Worm (Caenorhabditis elegans) whole organism, young adult: ENCODE data around the gene ZK180.7.
A peak's percentile ranks its signal among the peaks of the same experiment; 100 is the strongest.

Experiments used
- B0019.2 ChIP-seq: fragments of 200-800 bp; sonication (Bioruptor generic); conservative IDR thresholded peaks from 2 replicates; pipeline ENCODE4 v1.3.6; 2022; ENCODE audit warnings: missing genetic modification reagents, missing genetic modification characterization, missing compliant biosample characterization
- C06A6.2 ChIP-seq: fragments of 200-800 bp; sonication (Bioruptor generic); conservative IDR thresholded peaks from 2 replicates; pipeline ENCODE4 v1.3.6; 2022; ENCODE audit warnings: missing genetic modification characterization, missing compliant biosample characterization
- F22D6.2 ChIP-seq: sonication (generic microtip); optimal IDR thresholded peaks from 2 replicates; lab custom pipeline; 2016; ENCODE audit warnings: mild to moderate bottlenecking, missing genetic modification characterization, missing compliant biosample characterization
- F39B2.1 ChIP-seq: fragments of 200-800 bp; sonication (Bioruptor generic); IDR thresholded peaks from 2 replicates; pipeline ENCODE4 v1.3.6; 2022; ENCODE audit warnings: missing genetic modification reagents, missing genetic modification characterization, missing compliant biosample characterization
- F49E8.2 ChIP-seq: sonication (generic microtip); optimal IDR thresholded peaks from 3 replicates; lab custom pipeline; 2017; ENCODE audit warnings: missing genetic modification characterization, mild to moderate bottlenecking, missing compliant biosample characterization, antibody characterized with exemption, moderate library complexity; ENCODE audit not compliant: insufficient read depth
- F55B11.4 ChIP-seq: sonication (generic microtip); optimal IDR thresholded peaks from 2 replicates; lab custom pipeline; 2016; ENCODE audit warnings: missing compliant biosample characterization, missing genetic modification characterization, borderline replicate concordance; ENCODE audit not compliant: insufficient read depth
- F57A8.1 ChIP-seq: fragments of 200-800 bp; sonication (Bioruptor generic); optimal IDR thresholded peaks from 2 replicates; lab custom pipeline; 2018; ENCODE audit warnings: mild to moderate bottlenecking, missing genetic modification characterization, moderate library complexity, missing compliant biosample characterization
- T07F8.4 ChIP-seq: sonication (generic microtip); optimal IDR thresholded peaks from 2 replicates; lab custom pipeline; 2016; ENCODE audit warnings: mild to moderate bottlenecking, missing genetic modification characterization, moderate library complexity, missing compliant biosample characterization
- T26A5.8 ChIP-seq: sonication (generic microtip); optimal IDR thresholded peaks from 2 replicates; lab custom pipeline; 2016; ENCODE audit warnings: missing genetic modification characterization, missing compliant biosample characterization
- Y53G8AR.9 ChIP-seq: fragments of 200-800 bp; sonication (Bioruptor generic); conservative IDR thresholded peaks from 2 replicates; pipeline ENCODE4 v1.3.6; 2022; ENCODE audit warnings: missing genetic modification reagents, missing genetic modification characterization, missing compliant biosample characterization
- Y56A3A.18 ChIP-seq: fragments of 200-800 bp; sonication (Bioruptor generic); IDR thresholded peaks from 2 replicates; pipeline ENCODE4 v1.3.6; 2022; ENCODE audit warnings: missing genetic modification reagents, missing genetic modification characterization, missing compliant biosample characterization
- Y79H2A.3 ChIP-seq: fragments of 200-800 bp; sonication (Bioruptor generic); conservative IDR thresholded peaks from 2 replicates; pipeline ENCODE4 v1.3.6; 2022; ENCODE audit warnings: missing genetic modification reagents, missing genetic modification characterization, missing compliant biosample characterization
- Y95B8A.8 ChIP-seq: fragments of 200-800 bp; sonication (Bioruptor generic); IDR thresholded peaks from 2 replicates; pipeline ENCODE4 v1.3.6; 2022; ENCODE audit warnings: missing genetic modification reagents, missing genetic modification characterization, missing compliant biosample characterization
- attf-5 ChIP-seq: fragments of 200-800 bp; sonication (Bioruptor generic); optimal IDR thresholded peaks from 2 replicates; lab custom pipeline; 2018; ENCODE audit warnings: mild to moderate bottlenecking, missing genetic modification characterization, missing compliant biosample characterization
- attf-6 ChIP-seq: fragments of 200-800 bp; sonication (Bioruptor generic); IDR thresholded peaks from 2 replicates; pipeline ENCODE4 v1.3.6; 2022; ENCODE audit warnings: missing genetic modification reagents, missing genetic modification characterization, missing compliant biosample characterization
- cebp-2 ChIP-seq: fragments of 200-800 bp; sonication (Bioruptor generic); IDR thresholded peaks from 2 replicates; pipeline ENCODE4 v1.3.6; 2022; ENCODE audit warnings: missing genetic modification characterization, missing compliant biosample characterization
- ceh-40 ChIP-seq: fragments of 200-800 bp; sonication (Bioruptor generic); IDR thresholded peaks from 2 replicates; pipeline ENCODE4 v1.3.6; 2022; ENCODE audit warnings: missing genetic modification characterization, missing compliant biosample characterization
- ceh-58 ChIP-seq: fragments of 200-800 bp; sonication (Bioruptor generic); IDR thresholded peaks from 2 replicates; pipeline ENCODE4 v1.3.6; 2022; ENCODE audit warnings: missing genetic modification characterization, missing compliant biosample characterization
- ceh-91 ChIP-seq: fragments of 200-800 bp; sonication (Bioruptor generic); IDR thresholded peaks from 2 replicates; pipeline ENCODE4 v1.3.6; 2022; ENCODE audit warnings: missing genetic modification reagents, missing genetic modification characterization, missing compliant biosample characterization
- egl-44 ChIP-seq: fragments of 200-800 bp; sonication (Bioruptor generic); IDR thresholded peaks from 2 replicates; pipeline ENCODE4 v1.3.6; 2022; ENCODE audit warnings: missing genetic modification reagents, missing genetic modification characterization, missing compliant biosample characterization
- egrh-3 ChIP-seq: fragments of 200-800 bp; sonication (Bioruptor generic); IDR thresholded peaks from 2 replicates; pipeline ENCODE4 v1.3.6; 2022; ENCODE audit warnings: missing genetic modification reagents, missing genetic modification characterization, missing compliant biosample characterization
- ekl-4 ChIP-seq: fragments of 200-800 bp; sonication (Bioruptor generic); IDR thresholded peaks from 2 replicates; pipeline ENCODE4 v1.3.6; 2022; ENCODE audit warnings: missing genetic modification reagents, missing genetic modification characterization, missing compliant biosample characterization
- ets-4 ChIP-seq: fragments of 200-800 bp; sonication (Bioruptor generic); optimal IDR thresholded peaks from 2 replicates; lab custom pipeline; 2018; ENCODE audit warnings: mild to moderate bottlenecking, missing genetic modification characterization, missing compliant biosample characterization
- him-1 ChIP-seq: sonication (generic microtip); optimal IDR thresholded peaks from 2 replicates; lab custom pipeline; 2016; ENCODE audit warnings: missing genotype, missing genetic modification reagents, missing genetic modification characterization, missing compliant biosample characterization
- hlh-12 ChIP-seq: sonication (generic microtip); optimal IDR thresholded peaks from 2 replicates; lab custom pipeline; 2016; ENCODE audit warnings: missing genetic modification characterization, missing compliant biosample characterization
- hmg-1.2 ChIP-seq: fragments of 200-800 bp; sonication (Bioruptor generic); IDR thresholded peaks from 2 replicates; pipeline ENCODE4 v1.3.6; 2022; ENCODE audit warnings: missing genetic modification reagents, missing genetic modification characterization, missing compliant biosample characterization
- hsf-1 ChIP-seq: fragments of 200-800 bp; sonication (Bioruptor generic); IDR thresholded peaks from 2 replicates; pipeline ENCODE4 v1.3.6; 2022; ENCODE audit warnings: missing genetic modification reagents, missing genetic modification characterization, missing compliant biosample characterization
- lag-1 ChIP-seq: fragments of 200-800 bp; sonication (Bioruptor generic); IDR thresholded peaks from 2 replicates; pipeline ENCODE4 v1.3.6; 2022; ENCODE audit warnings: missing genetic modification reagents, missing genetic modification characterization, missing compliant biosample characterization
- let-607 ChIP-seq, 2 experiments: fragments of 200-800 bp in 1 of 2; sonication (Bioruptor generic) in 1 of 2; sonication (generic microtip) in 1 of 2; optimal IDR thresholded peaks; 2 replicates each; lab custom pipeline; 2016 to 2018; ENCODE audit warnings: mild to moderate bottlenecking in 2 of 2, missing compliant biosample characterization in 2 of 2, missing genetic modification characterization in 2 of 2, moderate library complexity in 2 of 2, missing genotype in 1 of 2
- lin-40 ChIP-seq: sonication (generic microtip); optimal IDR thresholded peaks from 2 replicates; lab custom pipeline; 2016; ENCODE audit warnings: missing genetic modification characterization, mild to moderate bottlenecking, missing compliant biosample characterization, missing genotype, missing genetic modification reagents
- lsy-27 ChIP-seq: sonication (generic microtip); optimal IDR thresholded peaks from 2 replicates; lab custom pipeline; 2017; ENCODE audit warnings: missing genetic modification characterization, mild to moderate bottlenecking, missing compliant biosample characterization, antibody characterized with exemption, missing genotype, borderline replicate concordance; ENCODE audit not compliant: insufficient read depth
- madf-3 ChIP-seq: fragments of 200-800 bp; sonication (Bioruptor generic); IDR thresholded peaks from 2 replicates; pipeline ENCODE4 v1.3.6; 2022; ENCODE audit warnings: missing genetic modification reagents, missing genetic modification characterization, missing compliant biosample characterization
- madf-8 ChIP-seq: fragments of 200-800 bp; sonication (Bioruptor generic); conservative IDR thresholded peaks from 2 replicates; pipeline ENCODE4 v1.3.6; 2022; ENCODE audit warnings: missing genetic modification reagents, missing genetic modification characterization, missing compliant biosample characterization
- mcd-1 ChIP-seq: fragments of 200-800 bp; sonication (Bioruptor generic); IDR thresholded peaks from 2 replicates; pipeline ENCODE4 v1.3.6; 2022; ENCODE audit warnings: missing genetic modification reagents, missing genetic modification characterization, missing compliant biosample characterization
- nfya-2 ChIP-seq: fragments of 200-800 bp; sonication (Bioruptor generic); IDR thresholded peaks from 2 replicates; pipeline ENCODE4 v1.3.6; 2022; ENCODE audit warnings: missing genetic modification reagents, missing genetic modification characterization, missing compliant biosample characterization
- nhr-90 ChIP-seq: sonication (generic microtip); optimal IDR thresholded peaks from 2 replicates; lab custom pipeline; 2016; ENCODE audit warnings: missing genotype, mild to moderate bottlenecking, missing genetic modification characterization, missing compliant biosample characterization
- repo-1 ChIP-seq: sonication (generic microtip); optimal IDR thresholded peaks from 2 replicates; lab custom pipeline; 2017; ENCODE audit warnings: mild to moderate bottlenecking, missing genetic modification characterization, missing compliant biosample characterization
- snpc-1.1 ChIP-seq: sonication (generic microtip); optimal IDR thresholded peaks from 2 replicates; lab custom pipeline; 2017; ENCODE audit warnings: missing genetic modification characterization, mild to moderate bottlenecking, missing compliant biosample characterization, antibody characterized with exemption, moderate library complexity, missing genotype, missing genetic modification reagents; ENCODE audit not compliant: insufficient read depth
- snpc-3.4 ChIP-seq: sonication (generic microtip); optimal IDR thresholded peaks from 2 replicates; lab custom pipeline; 2017; ENCODE audit warnings: missing genetic modification characterization, mild to moderate bottlenecking, missing compliant biosample characterization, antibody characterized with exemption, moderate library complexity, missing genotype, missing genetic modification reagents
- tbp1 ChIP-seq: fragments of 200-800 bp; sonication (Bioruptor generic); optimal IDR thresholded peaks from 2 replicates; lab custom pipeline; 2018; ENCODE audit warnings: mild to moderate bottlenecking, missing genetic modification characterization, missing compliant biosample characterization
- tbx-9 ChIP-seq: sonication (generic microtip); optimal IDR thresholded peaks from 2 replicates; lab custom pipeline; 2016; ENCODE audit warnings: borderline replicate concordance, missing genetic modification characterization, inconsistent platforms, missing compliant biosample characterization
- xnd-1 ChIP-seq: sonication (generic microtip); optimal IDR thresholded peaks from 2 replicates; lab custom pipeline; 2016; ENCODE audit warnings: missing genotype, missing genetic modification reagents, missing genetic modification characterization, missing compliant biosample characterization
- zfh-2 ChIP-seq: fragments of 200-800 bp; sonication (Bioruptor generic); conservative IDR thresholded peaks from 2 replicates; pipeline ENCODE4 v1.3.6; 2022; ENCODE audit warnings: missing genetic modification reagents, missing genetic modification characterization, missing compliant biosample characterization
- zim-3 ChIP-seq: sonication (generic microtip); optimal IDR thresholded peaks from 2 replicates; lab custom pipeline; 2017; ENCODE audit warnings: mild to moderate bottlenecking, missing genetic modification characterization, moderate library complexity, missing compliant biosample characterization
- ztf-3 ChIP-seq: fragments of 200-800 bp; sonication (Bioruptor generic); optimal IDR thresholded peaks from 2 replicates; lab custom pipeline; 2018; ENCODE audit warnings: mild to moderate bottlenecking, missing genetic modification characterization, missing compliant biosample characterization
- ztf-6 ChIP-seq: fragments of 200-800 bp; sonication (Bioruptor generic); IDR thresholded peaks from 2 replicates; pipeline ENCODE4 v1.3.6; 2022; ENCODE audit warnings: missing genetic modification reagents, missing genetic modification characterization, missing compliant biosample characterization

The ZK180.7 gene

DNA sequence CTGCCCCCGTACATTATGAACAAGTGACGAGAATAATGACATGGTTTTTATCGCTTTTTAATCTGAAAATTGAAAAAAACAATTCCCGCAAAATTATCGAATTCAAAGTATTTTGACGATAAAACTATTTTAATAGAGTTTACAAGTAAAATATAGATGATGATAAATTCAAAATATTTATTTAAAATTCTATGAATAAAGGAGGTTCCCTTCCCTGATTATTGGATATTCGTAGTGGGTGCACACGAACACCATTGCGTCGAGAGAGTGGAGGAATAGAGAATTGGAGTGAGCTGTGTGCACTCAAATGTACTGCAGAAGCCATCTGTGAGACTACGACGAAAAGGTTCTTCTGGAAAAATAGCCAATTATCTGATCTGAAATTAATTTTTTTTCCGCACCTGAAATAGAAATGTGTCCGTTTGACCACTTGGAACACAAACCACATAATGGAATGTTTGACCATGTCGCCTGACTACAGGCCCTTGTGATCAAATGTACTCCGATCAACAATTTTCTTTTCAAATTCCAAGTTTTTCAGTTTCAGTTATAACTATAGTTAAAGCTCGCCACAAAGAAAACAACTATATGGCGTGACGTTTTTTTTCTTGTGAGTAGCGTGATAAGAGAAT lies 21.0 kb downstream of the ZK180.7 start, which contains the start of the genes rfth-1 and ZK180.8 (continued):
- TF ChIP-seq zim-3 (tag; lab: Kevin White, UChicago) (no peak), Y79H2A.3 (GFP tag; lab: Robert Waterston, UW) (no peak), ekl-4 (GFP tag; lab: Robert Waterston, UW) (no peak), F57A8.1 (GFP tag; lab: Kevin White, UChicago) (no peak), ceh-91 (GFP tag; lab: Robert Waterston, UW) (no peak), C06A6.2 (GFP tag; lab: Robert Waterston, UW) (no peak), xnd-1 (no peak), ztf-6 (GFP tag; lab: Robert Waterston, UW) (no peak), madf-3 (no peak), T26A5.8 (tag; lab: Kevin White, UChicago) (no peak), cebp-2 (no peak), him-1 (tag; lab: Kevin White, UChicago) (peak; percentile 14), ceh-40 (GFP tag; lab: Robert Waterston, UW) (no peak), lin-40 (tag; lab: Kevin White, UChicago) (no peak), ets-4 (no peak), mcd-1 (GFP tag; lab: Robert Waterston, UW) (peak; percentile 21; the same call in 1 of the 2 replicates), F49E8.2 (peak; percentile 28), Y53G8AR.9 (GFP tag; lab: Robert Waterston, UW) (peak; percentile 62; the same call in 1 of the 2 replicates), T07F8.4 (tag; lab: Kevin White, UChicago) (no peak), madf-8 (GFP tag; lab: Robert Waterston, UW) (no peak), tbp1 (no peak), ceh-58 (GFP tag; lab: Robert Waterston, UW) (no peak), ztf-3 (GFP tag; lab: Kevin White, UChicago) (no peak), nhr-90 (tag; lab: Kevin White, UChicago) (no peak), hmg-1.2 (GFP tag; lab: Robert Waterston, UW) (peak; percentile 39), tbx-9 (tag; lab: Kevin White, UChicago) (no peak), lsy-27 (no peak), B0019.2 (no peak), Y95B8A.8 (GFP tag; lab: Robert Waterston, UW) (no peak), F55B11.4 (tag; lab: Kevin White, UChicago) (no peak), hlh-12 (tag; lab: Kevin White, UChicago) (no peak)

DNA sequence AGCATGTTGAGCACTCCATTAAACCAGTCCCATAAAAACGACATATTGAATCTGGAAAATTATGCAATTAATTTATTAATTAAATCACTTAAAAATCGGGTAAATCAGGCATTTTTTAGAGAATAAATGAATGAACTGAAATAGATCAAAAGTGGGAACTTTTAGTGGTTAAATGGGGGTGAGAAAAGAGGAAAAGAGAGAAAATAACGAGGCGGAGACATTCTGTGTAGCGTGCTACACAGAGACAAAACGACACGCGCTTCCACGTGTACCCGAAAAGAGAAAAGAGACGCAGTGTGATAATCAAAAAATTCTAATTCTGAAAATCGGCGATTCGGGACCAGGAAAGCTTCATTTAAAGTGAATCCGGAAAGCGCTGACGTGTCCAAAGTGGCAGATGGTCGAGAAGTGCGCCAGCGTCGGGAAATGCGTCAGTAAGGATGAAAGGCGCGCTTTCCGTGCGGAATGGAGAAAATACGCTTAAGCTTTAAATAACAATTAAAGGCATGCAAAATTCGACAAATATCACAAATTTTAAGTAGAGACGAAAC lies 23.0 kb downstream of the ZK180.7 start, which contains the start of gene sar-1:
Gene sar-1 (minus strand): TSS at position 51 of the 551 bp plus-strand sequence.
- TF ChIP-seq ztf-6 (GFP tag; lab: Robert Waterston, UW) (no peak), nfya-2 (GFP tag; lab: Robert Waterston, UW) (no peak), snpc-1.1 (no peak), mcd-1 (GFP tag; lab: Robert Waterston, UW) (peak; percentile 88), ztf-3 (GFP tag; lab: Kevin White, UChicago) (no peak), zfh-2 (GFP tag; lab: Robert Waterston, UW) (peak; percentile 84), snpc-3.4 (peak; percentile 2), let-607 (tag; optimal IDR thresholded peaks at IDR 0.05; lab: Kevin White, UChicago) (peak; percentile 98), F22D6.2 (tag; lab: Kevin White, UChicago) (peak; percentile 32), F39B2.1 (GFP tag; lab: Robert Waterston, UW) (no peak), Y53G8AR.9 (GFP tag; lab: Robert Waterston, UW) (peak; percentile 80; the same call in 1 of the 2 replicates), egrh-3 (no peak), attf-5 (peak; percentile 59), repo-1 (peak; percentile 39), attf-6 (peak; percentile 62; the same call in 1 of the 2 replicates), lag-1 (no peak), lin-40 (tag; lab: Kevin White, UChicago) (peak; percentile 86), egl-44 (GFP tag; lab: Robert Waterston, UW) (peak; percentile 55; the same call in 1 of the 2 replicates), hsf-1 (GFP tag; lab: Robert Waterston, UW) (peak; percentile 61; the same call in 1 of the 2 replicates), Y56A3A.18 (peak; percentile 40; the same call in 1 of the 2 replicates), B0019.2 (no peak)
